Fruit fly (Drosophila melanogaster) whole organism, wandering third instar larva: Measurements from ENCODE around the gene CG32573.

Experiments used
- CG32264 ChIP-seq: fragments of 200-800 bp; sonication (Bioruptor generic); optimal IDR thresholded peaks from 2 replicates; lab custom pipeline; 2016; ENCODE audit warnings: missing biosample characterization, missing genetic modification characterization
- CG9705 ChIP-seq: fragments of 200-800 bp; sonication (Bioruptor generic); optimal IDR thresholded peaks from 2 replicates; lab custom pipeline; 2018; ENCODE audit warnings: missing biosample characterization, mild to moderate bottlenecking, missing genetic modification characterization
- CrebA ChIP-seq: fragments of 200-800 bp; sonication (Bioruptor generic); optimal IDR thresholded peaks from 2 replicates; lab custom pipeline; 2016; ENCODE audit warnings: missing biosample characterization, mild to moderate bottlenecking, missing genetic modification characterization, borderline replicate concordance
- Dif ChIP-seq: fragments of 200-275, 200-300 bp; sonication (Bioruptor generic); optimal IDR thresholded peaks from 2 replicates; lab custom pipeline; 2018; ENCODE audit warnings: missing biosample characterization, missing genetic modification characterization; ENCODE audit not compliant: partially characterized antibody
- GATAd ChIP-seq: sonication (Bioruptor generic); optimal IDR thresholded peaks from 2 replicates; lab custom pipeline; 2016; ENCODE audit warnings: missing biosample characterization, missing genetic modification characterization
- HLH106 ChIP-seq: fragments of 200-800 bp; optimal IDR thresholded peaks from 3 replicates; lab custom pipeline; 2019; ENCODE audit warnings: missing biosample characterization, mild to moderate bottlenecking, missing genetic modification characterization, moderate library complexity
- Hnf4 ChIP-seq: fragments of 200-800 bp; sonication (Bioruptor generic); optimal IDR thresholded peaks from 2 replicates; lab custom pipeline; 2016; ENCODE audit warnings: missing biosample characterization, mild to moderate bottlenecking, missing genetic modification characterization
- Hr78 ChIP-seq: fragments of >200 bp; optimal IDR thresholded peaks from 2 replicates; lab custom pipeline; 2017; ENCODE audit warnings: missing biosample characterization, missing genetic modification characterization
- Jra ChIP-seq: sonication (Bioruptor generic); optimal IDR thresholded peaks from 2 replicates; lab custom pipeline; 2016; ENCODE audit warnings: missing biosample characterization, missing genetic modification characterization
- Mio ChIP-seq: sonication (Bioruptor generic); optimal IDR thresholded peaks from 2 replicates; lab custom pipeline; 2016; ENCODE audit warnings: missing biosample characterization, missing genetic modification characterization
- N ChIP-seq: fragments of >200 bp; optimal IDR thresholded peaks from 2 replicates; lab custom pipeline; 2018; ENCODE audit warnings: missing biosample characterization, missing external identifiers, missing genetic modification characterization
- Rel ChIP-seq, 2 experiments: fragments of 200-800 bp; sonication (Bioruptor generic) in 1 of 2; optimal IDR thresholded peaks; 2 replicates in 1 of 2; 3 replicates in 1 of 2; lab custom pipeline; 2016 to 2019; ENCODE audit warnings: mild to moderate bottlenecking in 2 of 2, missing biosample characterization in 2 of 2, missing genetic modification characterization in 2 of 2, moderate library complexity in 1 of 2
- Sp1 ChIP-seq: fragments of 200-800 bp; sonication (Bioruptor generic); optimal IDR thresholded peaks from 3 replicates; lab custom pipeline; 2019; ENCODE audit warnings: missing biosample characterization, mild to moderate bottlenecking, missing genetic modification characterization, moderate library complexity
- Vsx2 ChIP-seq: fragments of 200-300, 225-300 bp; sonication (Bioruptor generic); optimal IDR thresholded peaks from 2 replicates; lab custom pipeline; 2018; ENCODE audit warnings: missing biosample characterization, missing genetic modification characterization; ENCODE audit not compliant: partially characterized antibody
- br ChIP-seq: fragments of 200-800 bp; sonication (Bioruptor generic); optimal IDR thresholded peaks from 2 replicates; lab custom pipeline; 2016; ENCODE audit warnings: missing biosample characterization, missing genetic modification characterization
- brk ChIP-seq: fragments of 200-800 bp; sonication (Bioruptor generic); optimal IDR thresholded peaks from 2 replicates; lab custom pipeline; 2016; ENCODE audit warnings: missing biosample characterization, mild to moderate bottlenecking, missing genetic modification characterization
- dmrt93B ChIP-seq: fragments of 200-800 bp; sonication (Bioruptor generic); optimal IDR thresholded peaks from 2 replicates; lab custom pipeline; 2018; ENCODE audit warnings: missing biosample characterization, mild to moderate bottlenecking, missing genetic modification characterization
- ey ChIP-seq: fragments of 200-800 bp; sonication (Bioruptor generic); optimal IDR thresholded peaks from 2 replicates; lab custom pipeline; 2016; ENCODE audit warnings: missing biosample characterization, missing genetic modification characterization
- foxo ChIP-seq, 2 experiments: fragments of 200-800 bp; sonication (Bioruptor generic); optimal IDR thresholded peaks; 2 replicates in 1 of 2; 3 replicates in 1 of 2; lab custom pipeline; 2016 to 2017; ENCODE audit warnings: missing biosample characterization in 2 of 2, missing genetic modification characterization in 2 of 2
- fru ChIP-seq: fragments of 200-800 bp; sonication (Bioruptor generic); optimal IDR thresholded peaks from 3 replicates; lab custom pipeline; 2016; ENCODE audit warnings: missing biosample characterization, mild to moderate bottlenecking, missing genetic modification characterization
- h ChIP-seq: fragments of 200-800 bp; sonication (Bioruptor generic); optimal IDR thresholded peaks from 3 replicates; lab custom pipeline; 2016; ENCODE audit warnings: missing biosample characterization, mild to moderate bottlenecking, missing genetic modification characterization
- lola ChIP-seq: fragments of >200 bp; optimal IDR thresholded peaks from 2 replicates; lab custom pipeline; 2017; ENCODE audit warnings: missing biosample characterization, missing genetic modification characterization
- rgr ChIP-seq: fragments of 200-800 bp; sonication (Bioruptor generic); optimal IDR thresholded peaks from 3 replicates; lab custom pipeline; 2016; ENCODE audit warnings: missing biosample characterization, mild to moderate bottlenecking, missing genetic modification characterization
- sage ChIP-seq: fragments of 200-800 bp; sonication (Bioruptor generic); optimal IDR thresholded peaks from 2 replicates; lab custom pipeline; 2016; ENCODE audit warnings: missing biosample characterization, mild to moderate bottlenecking, missing genetic modification characterization
- sv ChIP-seq: fragments of 200-800 bp; sonication (Bioruptor generic); optimal IDR thresholded peaks from 3 replicates; lab custom pipeline; 2016; ENCODE audit warnings: missing biosample characterization, missing genetic modification characterization
- usp ChIP-seq: fragments of >200 bp; optimal IDR thresholded peaks from 2 replicates; lab custom pipeline; 2017; ENCODE audit warnings: missing biosample characterization, missing genetic modification characterization
- woc ChIP-seq: sonication (Bioruptor generic); optimal IDR thresholded peaks from 2 replicates; lab custom pipeline; 2016; ENCODE audit warnings: missing biosample characterization, mild to moderate bottlenecking, missing genetic modification characterization

CG32573 gene

dm6 chrX:16700070-16700469 is 48.9 kb downstream of the CG32573 start, which contains the start of gene CG9676:
Gene CG9676, minus strand, starts transcription at chrX:16700170.
- TF ChIP-seq fru (GFP tag; lab: Kevin White, UChicago), result no peak
- no peak for TF ChIP-seq Rel (GFP tag; optimal IDR thresholded peaks at IDR 0.05; lab: Kevin White, UChicago)
- TF ChIP-seq Rel (tag; optimal IDR thresholded peaks at IDR 0.05; lab: Kevin White, UChicago), result no peak
- TF ChIP-seq h (GFP tag; lab: Kevin White, UChicago), result no peak
- no peak for TF ChIP-seq usp (GFP tag; lab: Kevin White, UChicago)
- TF ChIP-seq Hnf4 (GFP tag; lab: Kevin White, UChicago), result no peak
- TF ChIP-seq woc (GFP tag; lab: Kevin White, UChicago), result no peak
- no peak for TF ChIP-seq rgr (GFP tag; lab: Kevin White, UChicago)
- no peak for TF ChIP-seq CrebA (GFP tag; lab: Kevin White, UChicago)
- TF ChIP-seq Vsx2 (GFP tag; lab: Kevin White, UChicago), result no peak

- TF ChIP-seq ey (GFP tag; lab: Kevin White, UChicago) (no peak), Rel (GFP tag; optimal IDR thresholded peaks at IDR 0.05; lab: Kevin White, UChicago) (no peak), Rel (tag; optimal IDR thresholded peaks at IDR 0.05; lab: Kevin White, UChicago) (no peak), br (GFP tag; lab: Kevin White, UChicago) (no peak), Dif (GFP tag; lab: Kevin White, UChicago) (no peak), N (no peak), CG32264 (GFP tag; lab: Kevin White, UChicago) (no peak), Mio (GFP tag; lab: Kevin White, UChicago) (no peak), HLH106 (tag; lab: Kevin White, UChicago) (no peak), lola (GFP tag; lab: Kevin White, UChicago) (no peak), Jra (GFP tag; lab: Kevin White, UChicago) (no peak), dmrt93B (GFP tag; lab: Kevin White, UChicago) (no peak), Hr78 (no peak), GATAd (GFP tag; lab: Kevin White, UChicago) (no peak), CG9705 (GFP tag; lab: Kevin White, UChicago) (no peak), sage (no peak), foxo (GFP tag; optimal IDR thresholded peaks at IDR 0.05; lab: Kevin White, UChicago) (no peak), sv (GFP tag; lab: Kevin White, UChicago) (no peak), CrebA (GFP tag; lab: Kevin White, UChicago) (no peak), Sp1 (no peak), brk (GFP tag; lab: Kevin White, UChicago) (no peak)
These were observed 50.8 kb downstream of the CG32573 start, which contains the start of gene sphe for dm6 chrX:16701941-16702340. Gene sphe, minus strand, starts transcription at chrX:16701972.
